Worm (Caenorhabditis elegans) whole organism, midembryonic: ENCODE data around the gene frm-5.1.
"Not testable (repeated sequence)": the region's sequence is repeated elsewhere in the genome, so short reads cannot be mapped to it uniquely, and the experiment has no call there.

Experiments
- flt-1 ChIP-seq: fragments of 200-800 bp; sonication (Bioruptor generic); IDR thresholded peaks from 2 replicates; pipeline ENCODE4 v1.3.6; 2022; ENCODE audit warnings: missing genetic modification characterization, missing compliant biosample characterization
- klf-2 ChIP-seq: fragments of 200-800 bp; sonication (Bioruptor generic); conservative IDR thresholded peaks from 2 replicates; pipeline ENCODE4 v1.3.6; 2022; ENCODE audit warnings: missing genetic modification reagents, missing genetic modification characterization, missing compliant biosample characterization
- ref-1 ChIP-seq: fragments of 200-800 bp; sonication (Bioruptor generic); conservative IDR thresholded peaks from 2 replicates; pipeline ENCODE4 v1.3.6; 2022; ENCODE audit warnings: missing genetic modification reagents, missing genetic modification characterization, missing compliant biosample characterization
- tab-1 ChIP-seq: fragments of 200-800 bp; sonication (Bioruptor generic); IDR thresholded peaks from 2 replicates; pipeline ENCODE4 v1.3.6; 2022; ENCODE audit warnings: missing genetic modification characterization, missing compliant biosample characterization

DNA sequence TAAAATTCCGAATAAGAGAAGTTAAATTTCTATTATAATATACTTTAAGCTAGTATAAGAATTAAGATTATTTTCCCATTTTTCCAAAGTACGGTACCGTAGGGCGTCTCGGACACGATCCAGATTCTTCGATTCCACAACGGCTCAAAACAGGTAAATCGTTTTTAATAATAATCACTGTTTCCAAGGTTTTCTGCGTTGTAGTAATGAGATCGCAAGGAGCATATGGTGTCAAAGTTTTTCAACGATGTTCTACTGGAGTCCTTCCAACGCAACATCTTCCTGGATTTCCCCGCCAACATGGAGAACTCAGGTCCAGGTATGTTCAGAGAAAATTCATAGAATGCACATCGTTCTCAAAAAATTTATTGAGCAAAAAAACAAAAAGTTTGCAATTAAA, 12.8 kb upstream of the frm-5.1 start, which contains the start of gene T05C7.7:
- not testable (repeated sequence) for TF ChIP-seq flt-1 (GFP tag; lab: Robert Waterston, UW); klf-2 (GFP tag; lab: Robert Waterston, UW); ref-1; tab-1 (GFP tag; lab: Robert Waterston, UW)
